Worm (Caenorhabditis elegans): Measurements from ENCODE around the gene kin-21.

- TF ChIP-seq him-1 (tag; optimal IDR thresholded peaks at IDR 0.05) (no peak), W03F9.2 (tag; optimal IDR thresholded peaks at IDR 0.05) (no peak)
Observed at ce11 chrIV:9852250-9852649, 19.6 kb downstream of the kin-21 start, which contains the start of gene ssq-1.
